Fruit fly (Drosophila melanogaster) whole organism, embryonic: ENCODE data around the gene CG32163.
A peak's percentile ranks its signal among the peaks of the same experiment; 100 is the strongest.

Experiments
- Atf-2 ChIP-seq: fragments of 200-800 bp; sonication (Bioruptor generic); optimal IDR thresholded peaks from 2 replicates; lab custom pipeline; 2016; ENCODE audit warnings: missing biosample characterization, missing genetic modification characterization
- Blimp-1 ChIP-seq: fragments of 200-800 bp; sonication (Bioruptor generic); optimal IDR thresholded peaks from 3 replicates; lab custom pipeline; 2018; ENCODE audit warnings: missing biosample characterization, missing genetic modification characterization, mild to moderate bottlenecking, moderate library complexity, missing genetic modification reagents
- CG10462 ChIP-seq: fragments of 200-800 bp; sonication (Bioruptor generic); optimal IDR thresholded peaks from 2 replicates; lab custom pipeline; 2016; ENCODE audit warnings: missing biosample characterization, missing genetic modification characterization
- CG13123 ChIP-seq: fragments of 200-800 bp; sonication (Bioruptor generic); optimal IDR thresholded peaks from 2 replicates; lab custom pipeline; 2016; ENCODE audit warnings: missing biosample characterization, missing genetic modification characterization
- CG13296 ChIP-seq: fragments of 200-800 bp; sonication (Bioruptor generic); optimal IDR thresholded peaks from 3 replicates; lab custom pipeline; 2018; ENCODE audit warnings: missing biosample characterization, mild to moderate bottlenecking, missing genetic modification characterization
- CG14441 ChIP-seq: fragments of 200-800 bp; sonication (Bioruptor generic); IDR thresholded peaks from 2 replicates; pipeline ENCODE4 v1.3.6; 2022; ENCODE audit warnings: missing biosample characterization, missing genetic modification characterization
- CG14667 ChIP-seq: fragments of 200-800 bp; sonication (Bioruptor generic); IDR thresholded peaks from 2 replicates; pipeline ENCODE4 v1.3.6; 2022; ENCODE audit warnings: missing biosample characterization, missing genetic modification characterization
- CG14710 ChIP-seq: fragments of 200-800 bp; sonication (Bioruptor generic); optimal IDR thresholded peaks from 3 replicates; lab custom pipeline; 2019; ENCODE audit warnings: missing biosample characterization, mild to moderate bottlenecking, missing genetic modification characterization, moderate library complexity
- CG1602 ChIP-seq: fragments of 200-800 bp; sonication (Bioruptor generic); optimal IDR thresholded peaks from 3 replicates; lab custom pipeline; 2016; ENCODE audit warnings: missing biosample characterization, missing genetic modification characterization
- CG17912 ChIP-seq: fragments of 200-800 bp; sonication (Bioruptor generic); optimal IDR thresholded peaks from 2 replicates; lab custom pipeline; 2018; ENCODE audit warnings: missing biosample characterization, mild to moderate bottlenecking, missing genetic modification characterization
- CG1792 ChIP-seq: fragments of 200-800 bp; sonication (Bioruptor generic); optimal IDR thresholded peaks from 2 replicates; lab custom pipeline; 2016; ENCODE audit warnings: missing biosample characterization, missing genetic modification characterization
- CG2116 ChIP-seq: fragments of 200-800 bp; sonication (Bioruptor generic); optimal IDR thresholded peaks from 3 replicates; lab custom pipeline; 2018; ENCODE audit warnings: missing biosample characterization, mild to moderate bottlenecking, missing genetic modification characterization
- CG2678 ChIP-seq: fragments of 200-800 bp; sonication (Bioruptor generic); optimal IDR thresholded peaks from 3 replicates; lab custom pipeline; 2019; ENCODE audit warnings: missing biosample characterization, mild to moderate bottlenecking, missing genetic modification characterization, moderate library complexity
- CG33557 ChIP-seq: fragments of 200-800 bp; sonication (Bioruptor generic); optimal IDR thresholded peaks from 2 replicates; lab custom pipeline; 2019; ENCODE audit warnings: missing biosample characterization, mild to moderate bottlenecking, missing genetic modification characterization, moderate library complexity
- CG6175 ChIP-seq: fragments of 200-800 bp; sonication (Bioruptor generic); IDR thresholded peaks from 3 replicates; pipeline ENCODE4 v1.3.6; 2022; ENCODE audit warnings: missing biosample characterization, missing genetic modification characterization
- CG9215 ChIP-seq: fragments of 200-800 bp; sonication (Bioruptor generic); IDR thresholded peaks from 2 replicates; pipeline ENCODE4 v1.3.6; 2022; ENCODE audit warnings: missing biosample characterization, missing genetic modification characterization
- CG9609 ChIP-seq: fragments of 200-800 bp; sonication (Bioruptor generic); optimal IDR thresholded peaks from 3 replicates; lab custom pipeline; 2016; ENCODE audit warnings: missing biosample characterization, missing genetic modification characterization
- CG9932 ChIP-seq: fragments of 200-800 bp; sonication (Bioruptor generic); IDR thresholded peaks from 2 replicates; pipeline ENCODE4 v1.3.6; 2022; ENCODE audit warnings: missing biosample characterization, missing genetic modification characterization
- CkIIα-i1 ChIP-seq: fragments of 200-800 bp; sonication (Bioruptor generic); IDR thresholded peaks from 2 replicates; pipeline ENCODE4 v1.3.6; 2022; ENCODE audit warnings: missing biosample characterization, missing genetic modification characterization
- Deaf1 ChIP-seq: fragments of 200-800 bp; optimal IDR thresholded peaks from 3 replicates; lab custom pipeline; 2019; ENCODE audit warnings: missing biosample characterization, mild to moderate bottlenecking, missing genetic modification characterization, moderate library complexity
- Dll ChIP-seq: fragments of 200-800 bp; sonication (Bioruptor generic); IDR thresholded peaks from 4 replicates; pipeline ENCODE4 v1.3.6; 2022; ENCODE audit warnings: missing biosample characterization, missing genetic modification characterization; ENCODE audit not compliant: partially characterized antibody
- Doc3 ChIP-seq: fragments of 200-800 bp; sonication (Bioruptor generic); IDR thresholded peaks from 3 replicates; pipeline ENCODE4 v1.3.6; 2022; ENCODE audit warnings: missing biosample characterization, missing genetic modification characterization; ENCODE audit not compliant: partially characterized antibody
- Dref ChIP-seq: fragments of 200-800 bp; sonication (Bioruptor generic); IDR thresholded peaks from 2 replicates; pipeline ENCODE4 v1.3.6; 2022; ENCODE audit warnings: missing biosample characterization, missing genetic modification characterization
- Fer1 ChIP-seq: fragments of 200-800 bp; sonication (Bioruptor generic); optimal IDR thresholded peaks from 2 replicates; lab custom pipeline; 2017; ENCODE audit warnings: missing biosample characterization, mild to moderate bottlenecking, missing genetic modification characterization
- Kr ChIP-seq: fragments of 200-800 bp; sonication (Bioruptor generic); optimal IDR thresholded peaks from 2 replicates; lab custom pipeline; 2017; ENCODE audit warnings: missing biosample characterization, mild to moderate bottlenecking, missing genetic modification characterization
- Lpt ChIP-seq: fragments of >200 bp; optimal IDR thresholded peaks from 2 replicates; lab custom pipeline; 2018; ENCODE audit warnings: missing biosample characterization, missing genetic modification characterization
- NK7.1 ChIP-seq: fragments of 200-800 bp; sonication (Bioruptor generic); optimal IDR thresholded peaks from 3 replicates; lab custom pipeline; 2016; ENCODE audit warnings: missing biosample characterization, missing genetic modification characterization
- Nf-YA ChIP-seq: fragments of 200-800 bp; sonication (Bioruptor generic); IDR thresholded peaks from 2 replicates; pipeline ENCODE4 v1.3.6; 2022; ENCODE audit warnings: missing biosample characterization, missing genetic modification characterization
- Oli ChIP-seq: fragments of 200-800 bp; sonication (Bioruptor generic); optimal IDR thresholded peaks from 2 replicates; lab custom pipeline; 2018; ENCODE audit warnings: missing biosample characterization, mild to moderate bottlenecking, missing genetic modification characterization, moderate library complexity
- Ravus ChIP-seq: fragments of 200-800 bp; sonication (Bioruptor generic); IDR thresholded peaks from 2 replicates; pipeline ENCODE4 v1.3.6; 2022; ENCODE audit warnings: missing biosample characterization, missing genetic modification characterization
- Six4 ChIP-seq: fragments of 200-800 bp; sonication (Bioruptor generic); optimal IDR thresholded peaks from 2 replicates; lab custom pipeline; 2016; ENCODE audit warnings: missing biosample characterization, missing genetic modification characterization
- TFAM ChIP-seq: fragments of 200-800 bp; sonication (Bioruptor generic); optimal IDR thresholded peaks from 2 replicates; lab custom pipeline; 2017; ENCODE audit warnings: missing biosample characterization, missing genetic modification characterization, inconsistent platforms
- bowl ChIP-seq: fragments of 200-800 bp; sonication (Bioruptor generic); IDR thresholded peaks from 2 replicates; pipeline ENCODE4 v1.3.6; 2022; ENCODE audit warnings: missing biosample characterization, missing genetic modification characterization
- chinmo ChIP-seq: fragments of 200-800 bp; sonication (Bioruptor generic); IDR thresholded peaks from 4 replicates; pipeline ENCODE4 v1.3.6; 2022; ENCODE audit warnings: missing biosample characterization, missing genetic modification characterization; ENCODE audit not compliant: partially characterized antibody
- chn ChIP-seq: fragments of 200-800 bp; sonication (Bioruptor generic); optimal IDR thresholded peaks from 2 replicates; lab custom pipeline; 2016; ENCODE audit warnings: missing biosample characterization, missing genetic modification characterization
- dati ChIP-seq: fragments of 200-800 bp; sonication (Bioruptor generic); IDR thresholded peaks from 2 replicates; pipeline ENCODE4 v1.3.6; 2022; ENCODE audit warnings: missing biosample characterization, missing genetic modification characterization
- gro ChIP-seq: fragments of 200-800 bp; sonication (Bioruptor generic); optimal IDR thresholded peaks from 2 replicates; lab custom pipeline; 2016; ENCODE audit warnings: missing biosample characterization, missing genetic modification characterization
- ham ChIP-seq: fragments of 200-800 bp; sonication (Bioruptor generic); IDR thresholded peaks from 2 replicates; pipeline ENCODE4 v1.3.6; 2022; ENCODE audit warnings: missing biosample characterization, missing genetic modification characterization
- hth ChIP-seq: fragments of >200 bp; optimal IDR thresholded peaks from 2 replicates; lab custom pipeline; 2017; ENCODE audit warnings: inconsistent platforms
- jing ChIP-seq: fragments of 200-800 bp; sonication (Bioruptor generic); optimal IDR thresholded peaks from 2 replicates; lab custom pipeline; 2018; ENCODE audit warnings: missing biosample characterization, mild to moderate bottlenecking, missing genetic modification characterization
- lab ChIP-seq: fragments of 200-800 bp; sonication (Bioruptor generic); optimal IDR thresholded peaks from 3 replicates; lab custom pipeline; 2017; ENCODE audit warnings: missing biosample characterization, missing genetic modification characterization, mild to moderate bottlenecking, moderate library complexity, missing genetic modification reagents
- lola ChIP-seq, 3 experiments: fragments of >200 bp in 2 of 3; fragments of 200-800 bp in 1 of 3; sonication (Bioruptor generic) in 1 of 3; optimal IDR thresholded peaks; 2 replicates each; lab custom pipeline; 2017 to 2019; ENCODE audit warnings: missing biosample characterization in 3 of 3, missing genetic modification characterization in 3 of 3, mild to moderate bottlenecking in 1 of 3, moderate library complexity in 1 of 3
- nmo ChIP-seq: fragments of 200-800 bp; sonication (Bioruptor generic); optimal IDR thresholded peaks from 2 replicates; lab custom pipeline; 2018; ENCODE audit warnings: missing biosample characterization, mild to moderate bottlenecking, missing genetic modification characterization, moderate library complexity
- pho ChIP-seq: fragments of 200-800 bp; sonication (Bioruptor generic); optimal IDR thresholded peaks from 2 replicates; lab custom pipeline; 2016; ENCODE audit warnings: missing biosample characterization, missing genetic modification characterization
- schlank ChIP-seq: fragments of 200-800 bp; sonication (Bioruptor generic); optimal IDR thresholded peaks from 2 replicates; lab custom pipeline; 2018; ENCODE audit warnings: missing biosample characterization, mild to moderate bottlenecking, missing genetic modification characterization
- sens ChIP-seq: fragments of 200-800 bp; sonication (Bioruptor generic); peaks from one replicate; lab custom pipeline; 2016; ENCODE audit warnings: missing biosample characterization, missing genetic modification characterization
- sens-2 ChIP-seq: fragments of 200-800 bp; sonication (Bioruptor generic); IDR thresholded peaks from 2 replicates; pipeline ENCODE4 v1.3.6; 2022; ENCODE audit warnings: missing biosample characterization, missing genetic modification characterization
- stc ChIP-seq: fragments of 200-800 bp; sonication (Bioruptor generic); IDR thresholded peaks from 2 replicates; pipeline ENCODE4 v1.3.6; 2022; ENCODE audit warnings: missing biosample characterization, missing genetic modification characterization
- trh ChIP-seq: fragments of 200-800 bp; sonication (Bioruptor generic); optimal IDR thresholded peaks from 2 replicates; lab custom pipeline; 2016; ENCODE audit warnings: missing biosample characterization, missing genetic modification characterization
- usp ChIP-seq: fragments of >200 bp; optimal IDR thresholded peaks from 2 replicates; lab custom pipeline; 2017; ENCODE audit warnings: missing biosample characterization, missing genetic modification characterization
- vfl ChIP-seq: fragments of 200-800 bp; sonication (Bioruptor generic); optimal IDR thresholded peaks from 2 replicates; lab custom pipeline; 2016; ENCODE audit warnings: missing biosample characterization, missing genetic modification characterization
- zf30C ChIP-seq: fragments of 200-800 bp; sonication (Bioruptor generic); optimal IDR thresholded peaks from 3 replicates; lab custom pipeline; 2018; ENCODE audit warnings: missing biosample characterization, mild to moderate bottlenecking, missing genetic modification characterization

CG32163 gene

DNA sequence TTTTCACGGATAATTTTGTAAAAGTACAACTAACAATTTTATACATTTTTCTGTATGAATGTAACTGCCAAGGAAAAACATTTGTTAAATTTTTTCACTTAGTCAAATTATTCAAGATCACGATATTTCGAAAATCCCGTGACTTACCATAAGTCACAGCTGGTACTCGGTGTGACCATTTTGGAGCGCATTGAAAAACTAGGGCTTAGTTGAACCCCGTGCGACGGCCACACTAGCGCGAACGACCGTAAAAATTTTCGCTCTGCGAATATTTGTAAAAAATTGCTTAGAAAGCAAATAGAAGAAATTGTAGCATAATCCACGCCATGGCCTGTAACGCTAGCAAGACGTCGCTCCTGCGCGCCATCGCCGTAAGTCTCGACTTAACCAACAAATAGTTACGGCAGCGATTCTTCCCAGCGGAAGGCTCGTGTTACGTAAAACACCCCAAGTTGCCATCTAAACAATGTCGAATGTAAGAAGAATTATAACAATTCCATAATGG, 2.8 kb upstream of the CG32163 start, which contains the start of gene UQCR-C2 (continued):
- TF ChIP-seq CG1602 (GFP tag; lab: Kevin White, UChicago) (no peak), gro (peak; percentile 54), Fer1 (peak; percentile 42), bowl (GFP tag; lab: Robert Waterston, UW) (no peak), pho (GFP tag; lab: Kevin White, UChicago) (no peak), CG6175 (GFP tag; lab: Robert Waterston, UW) (no peak), CG2116 (peak; percentile 44), Atf-2 (GFP tag; lab: Kevin White, UChicago) (no peak), trh (GFP tag; lab: Kevin White, UChicago) (no peak), Kr (no peak), CG14667 (no peak), Ravus (no peak), Dll (GFP tag; lab: Robert Waterston, UW) (no peak), lab (GFP tag; lab: Kevin White, UChicago) (no peak), Lpt (GFP tag; lab: Kevin White, UChicago) (no peak), CG9932 (peak; percentile 27; the same call in 1 of the 2 replicates), usp (GFP tag; lab: Kevin White, UChicago) (no peak), CG13123 (no peak), TFAM (no peak), Six4 (GFP tag; lab: Kevin White, UChicago) (no peak), CG10462 (GFP tag; lab: Kevin White, UChicago) (no peak), chinmo (GFP tag; lab: Robert Waterston, UW) (0 out of 4 replicates have a peak, but pooled peaks have one; percentile 28), CG13296 (no peak), CkIIα-i1 (GFP tag; lab: Robert Waterston, UW) (no peak), CG14441 (GFP tag; lab: Robert Waterston, UW) (no peak), chn (GFP tag; lab: Kevin White, UChicago) (no peak), CG14710 (peak; percentile 58), stc (GFP tag; lab: Robert Waterston, UW) (no peak), vfl (GFP tag; lab: Kevin White, UChicago) (no peak), CG2678 (tag; lab: Kevin White, UChicago) (peak; percentile 17), zf30C (GFP tag; lab: Kevin White, UChicago) (no peak), hth (no peak), CG1792 (GFP tag; lab: Kevin White, UChicago) (no peak), ham (GFP tag; lab: Robert Waterston, UW) (no peak), Dref (GFP tag; lab: Robert Waterston, UW) (peak; percentile 37), Nf-YA (GFP tag; lab: Robert Waterston, UW) (no peak), CG33557 (GFP tag; lab: Kevin White, UChicago) (peak; percentile 29), sens (GFP tag; lab: Kevin White, UChicago) (peak; percentile 61), CG17912 (GFP tag; lab: Kevin White, UChicago) (peak; percentile 55), Oli (tag; lab: Kevin White, UChicago) (no peak), Deaf1 (no peak), nmo (peak; percentile 42), schlank (no peak), jing (GFP tag; lab: Kevin White, UChicago) (no peak), Doc3 (peak; percentile 33; the same call in 1 of the 3 replicates), NK7.1 (GFP tag; lab: Kevin White, UChicago) (no peak), CG9215 (no peak), lola (GFP tag; optimal IDR thresholded peaks at IDR 0.05; lab: Kevin White, UChicago) (no peak), CG9609 (GFP tag; lab: Kevin White, UChicago) (no peak), Blimp-1 (GFP tag; lab: Kevin White, UChicago) (no peak), dati (no peak), sens-2 (GFP tag; lab: Robert Waterston, UW) (no peak)
